Worm (Caenorhabditis elegans): Measurements from ENCODE around the gene F23B2.10.

The F23B2.10 gene

DNA sequence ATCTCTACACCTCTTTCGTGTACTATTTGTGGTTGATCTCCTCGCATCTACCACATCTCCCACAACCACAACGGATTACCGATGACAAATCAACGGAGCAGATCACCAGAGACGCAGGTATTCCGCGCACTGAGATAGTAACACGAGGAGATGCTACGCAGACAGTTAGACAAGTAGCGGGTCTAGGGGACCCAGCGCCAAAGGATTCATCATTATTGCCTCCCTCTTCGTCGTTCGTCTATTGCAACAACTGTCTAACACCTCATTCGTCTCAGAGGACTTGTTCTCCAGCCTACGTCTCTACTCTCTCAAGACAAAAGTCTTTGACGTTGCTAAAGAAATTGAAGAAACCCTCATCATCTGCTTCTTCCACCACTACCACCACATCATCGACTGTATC lies 32.6 kb downstream of the F23B2.10 start (continued):
- no peak; the same call in 1 of the 2 replicates for TF ChIP-seq nhr-19 (GFP tag; conservative IDR thresholded peaks at IDR 0.05)
- TF ChIP-seq snu-23 (GFP tag; optimal IDR thresholded peaks at IDR 0.05), result peak; percentile 66
- no peak for TF ChIP-seq isw-1 (GFP tag; IDR thresholded peaks at IDR 0.05)

DNA sequence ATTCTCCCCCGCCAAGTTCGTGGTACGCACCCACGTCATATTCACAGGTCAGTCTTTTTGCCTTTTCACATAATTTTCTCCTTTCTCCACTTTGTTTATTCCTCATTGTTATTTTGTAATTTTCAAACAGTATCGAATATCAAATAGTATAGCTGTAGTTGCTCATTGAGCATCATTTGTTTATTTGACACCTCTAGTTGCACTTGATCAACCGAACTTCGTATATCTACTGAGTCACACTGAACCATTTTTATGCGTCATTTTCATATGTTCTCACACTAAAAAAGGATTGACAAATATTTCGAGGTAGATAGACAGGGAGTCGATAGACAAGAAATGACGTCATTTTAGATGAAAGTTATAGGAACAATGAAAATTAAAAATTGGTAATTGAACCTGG lies 33.9 kb downstream of the F23B2.10 start:
- no peak for TF ChIP-seq hpl-2 (GFP tag; optimal IDR thresholded peaks at IDR 0.05)
- no peak for TF ChIP-seq nhr-76 (tag; optimal IDR thresholded peaks at IDR 0.05)
- TF ChIP-seq ceh-8 (GFP tag; optimal IDR thresholded peaks at IDR 0.05), result no peak
- no peak for TF ChIP-seq egl-13 (tag; optimal IDR thresholded peaks at IDR 0.05)
- TF ChIP-seq dsc-1 (tag; optimal IDR thresholded peaks at IDR 0.05), result no peak
- TF ChIP-seq mef-2 (tag; optimal IDR thresholded peaks at IDR 0.05), result no peak
- TF ChIP-seq nhr-20 (tag; optimal IDR thresholded peaks at IDR 0.05), result no peak
- no peak for TF ChIP-seq egl-27 (tag; optimal IDR thresholded peaks at IDR 0.05)
- no peak for TF ChIP-seq jun-1 (tag; optimal IDR thresholded peaks at IDR 0.05)
- TF ChIP-seq ceh-90 (tag; optimal IDR thresholded peaks at IDR 0.05), result no peak
- TF ChIP-seq ceh-63 (GFP tag; optimal IDR thresholded peaks at IDR 0.05), result no peak
- no peak for TF ChIP-seq pag-3 (tag; optimal IDR thresholded peaks at IDR 0.05; ENCODE audit: borderline replicate concordance, insufficient read depth)

DNA sequence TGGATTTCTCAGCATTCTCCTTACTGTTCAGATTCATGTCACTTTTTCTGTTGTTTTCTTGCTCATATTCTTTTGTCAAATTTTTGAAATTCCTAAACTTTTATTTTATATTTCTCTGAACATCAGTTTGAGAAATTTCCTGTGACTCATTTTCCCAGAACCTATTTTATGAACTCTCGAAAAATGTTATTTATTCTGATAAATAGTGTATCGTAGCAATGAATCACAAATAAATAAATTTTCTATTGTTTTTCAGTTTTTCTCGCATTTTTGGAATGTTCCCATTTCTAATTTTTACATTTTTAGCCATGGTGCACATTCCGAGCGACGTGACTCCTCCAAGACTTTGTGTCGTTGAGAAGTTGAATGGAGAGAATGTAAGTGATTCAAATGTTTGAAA lies 35.4 kb downstream of the F23B2.10 start, which contains the start of gene nrfl-1:
Gene nrfl-1 (plus strand): TSS at position 301 of the 400 bp plus-strand sequence.
- TF ChIP-seq sptf-1 (tag; optimal IDR thresholded peaks at IDR 0.05), result no peak
- no peak for TF ChIP-seq C04F5.9 (tag; optimal IDR thresholded peaks at IDR 0.05)
- no peak for TF ChIP-seq lin-39 (tag; optimal IDR thresholded peaks at IDR 0.05)
- no peak for TF ChIP-seq lir-3 (tag; optimal IDR thresholded peaks at IDR 0.05; ENCODE audit: poor library complexity)
- TF ChIP-seq hlh-17 (GFP tag; optimal IDR thresholded peaks at IDR 0.05; ENCODE audit: borderline replicate concordance), result no peak
- TF ChIP-seq hlh-4 (tag; optimal IDR thresholded peaks at IDR 0.05), result no peak
- no peak for TF ChIP-seq fos-1 (tag; optimal IDR thresholded peaks at IDR 0.05)
- no peak for TF ChIP-seq pax-3 (tag; optimal IDR thresholded peaks at IDR 0.05)
- TF ChIP-seq tlp-1 (tag; optimal IDR thresholded peaks at IDR 0.05), result no peak
- no peak for TF ChIP-seq alr-1 (tag; optimal IDR thresholded peaks at IDR 0.05; ENCODE audit: borderline replicate concordance)
- no peak for TF ChIP-seq zag-1 (tag; optimal IDR thresholded peaks at IDR 0.05)
- TF ChIP-seq irx-1 (tag; optimal IDR thresholded peaks at IDR 0.05), result no peak
- no peak for TF ChIP-seq lin-14 (GFP tag; optimal IDR thresholded peaks at IDR 0.05)
- no peak for TF ChIP-seq lin-13 (GFP tag; optimal IDR thresholded peaks at IDR 0.05)
- no peak for TF ChIP-seq mep-1 (tag; optimal IDR thresholded peaks at IDR 0.05)
- TF ChIP-seq dsc-1 (tag; optimal IDR thresholded peaks at IDR 0.05), result no peak
- TF ChIP-seq nhr-20 (tag; optimal IDR thresholded peaks at IDR 0.05), result no peak
- TF ChIP-seq fkh-4 (tag; optimal IDR thresholded peaks at IDR 0.05; ENCODE audit: borderline replicate concordance), result no peak
- TF ChIP-seq sup-37 (GFP tag; optimal IDR thresholded peaks at IDR 0.05), result no peak

DNA sequence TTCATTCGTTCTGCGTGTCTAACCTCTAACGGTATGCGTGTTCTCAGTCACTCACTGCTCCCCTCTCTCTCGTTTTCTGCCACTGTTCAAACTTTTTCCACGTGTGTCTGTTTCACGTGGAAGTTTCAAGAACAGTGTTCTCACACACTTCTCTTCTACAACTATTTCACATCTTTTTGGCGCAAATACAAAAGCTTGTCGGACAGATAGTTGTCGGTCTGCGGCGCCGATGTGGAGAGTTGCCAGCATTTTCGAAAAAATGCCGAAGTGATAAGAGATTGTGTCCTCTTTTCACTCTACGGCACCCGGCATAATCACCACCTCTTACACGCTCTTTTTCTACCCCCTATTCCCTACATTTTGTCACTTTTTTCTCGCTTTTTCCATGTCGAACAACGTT lies 35.8 kb downstream of the F23B2.10 start:
- no peak for TF ChIP-seq swsn-7 (tag; optimal IDR thresholded peaks at IDR 0.05)
- TF ChIP-seq nhr-77 (tag; optimal IDR thresholded peaks at IDR 0.05), result no peak
- TF ChIP-seq irx-1 (tag; optimal IDR thresholded peaks at IDR 0.05), result no peak
- TF ChIP-seq efl-1 (optimal IDR thresholded peaks at IDR 0.05), result no peak
- peak in 1 of 2 experiments; percentile 42 for TF ChIP-seq efl-1 (GFP tag; optimal IDR thresholded peaks at IDR 0.05 in 1 of 2)
- peak; percentile 41 for TF ChIP-seq elt-2 (tag; optimal IDR thresholded peaks at IDR 0.05)
- TF ChIP-seq unc-30 (tag; optimal IDR thresholded peaks at IDR 0.05), result no peak

Data from whole organism, L1 larva.